Fruit fly (Drosophila melanogaster): ENCODE measurements around the gene dj.

dj gene

DNA sequence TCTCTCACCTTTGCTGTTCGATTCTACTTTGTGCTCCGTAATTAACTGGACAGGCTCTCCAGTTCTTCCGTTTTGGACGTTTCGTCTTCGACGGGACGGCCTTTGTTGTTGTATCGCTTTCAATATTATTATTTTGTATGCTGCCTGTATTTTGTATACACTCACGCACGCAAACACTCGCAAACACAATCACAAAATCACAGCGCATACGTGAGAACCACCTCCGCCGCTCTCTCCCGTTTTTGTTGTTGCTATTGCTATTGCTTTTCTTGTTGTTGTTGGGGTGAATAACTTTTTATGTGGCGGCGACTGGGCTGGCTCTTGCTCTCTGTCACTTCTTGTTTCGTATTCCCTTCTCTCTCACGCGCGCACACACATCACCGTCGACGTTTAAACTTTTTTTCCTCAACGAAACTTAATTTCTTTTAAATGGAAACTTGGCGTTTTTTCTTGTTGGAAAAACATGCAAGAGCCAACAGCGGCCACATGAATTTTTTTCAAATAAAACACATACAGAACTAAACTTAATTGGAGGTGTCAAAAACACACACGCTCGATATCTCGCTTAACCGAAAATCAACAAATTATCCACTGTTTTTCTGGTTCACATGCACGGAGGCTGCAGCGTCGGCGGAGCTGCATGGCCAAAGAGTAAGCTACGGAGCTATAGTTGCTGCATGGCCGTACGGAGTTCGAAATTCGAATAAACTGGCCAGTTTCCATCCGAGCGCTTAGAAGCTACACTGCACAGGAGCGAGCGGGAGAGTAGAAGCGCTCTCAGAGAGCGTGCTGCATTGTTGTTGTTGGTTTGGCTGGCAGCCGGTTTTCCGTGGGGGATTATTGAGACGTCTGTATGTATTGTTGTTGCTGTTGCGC, 48.8 kb downstream of the dj start:
- TF ChIP-seq Mes4 (GFP tag; optimal IDR thresholded peaks at IDR 0.05) (peak; percentile 45), nmo (GFP tag; optimal IDR thresholded peaks at IDR 0.05) (peak; percentile 26), CG4617 (GFP tag; optimal IDR thresholded peaks at IDR 0.05; ENCODE audit: borderline replicate concordance) (no peak), Six4 (GFP tag; optimal IDR thresholded peaks at IDR 0.05) (no peak), nom (GFP tag; optimal IDR thresholded peaks at IDR 0.05) (no peak), CG13624 (GFP tag; optimal IDR thresholded peaks at IDR 0.05) (no peak), D19A (tag; optimal IDR thresholded peaks at IDR 0.05) (peak; percentile 51), gro (GFP tag; optimal IDR thresholded peaks at IDR 0.05) (peak; percentile 36), Jarid2 (GFP tag; optimal IDR thresholded peaks at IDR 0.05) (peak; percentile 52), cg (GFP tag; optimal IDR thresholded peaks at IDR 0.05) (peak; percentile 78), CG2678 (tag; optimal IDR thresholded peaks at IDR 0.05) (peak; percentile 27), seq (GFP tag; IDR thresholded peaks at IDR 0.05) (no peak), Ravus (GFP tag; IDR thresholded peaks at IDR 0.05) (no peak), MBD-R2 (GFP tag; IDR thresholded peaks at IDR 0.05) (no peak), BtbVII (GFP tag; optimal IDR thresholded peaks at IDR 0.05) (peak; percentile 27), toy (GFP tag; IDR thresholded peaks at IDR 0.05) (no peak), Adf1 (GFP tag; IDR thresholded peaks at IDR 0.05) (no peak), CG2120 (GFP tag; optimal IDR thresholded peaks at IDR 0.05) (peak; percentile 17), ATbp (GFP tag; optimal IDR thresholded peaks at IDR 0.05) (peak; percentile 45), CG18599 (GFP tag; optimal IDR thresholded peaks at IDR 0.05) (peak; percentile 15), Neu2 (GFP tag; optimal IDR thresholded peaks at IDR 0.05; ENCODE audit: borderline replicate concordance) (no peak), kni (GFP tag; optimal IDR thresholded peaks at IDR 0.05) (peak; percentile 38), MTF-1 (GFP tag; optimal IDR thresholded peaks at IDR 0.05; ENCODE audit: borderline replicate concordance) (peak; percentile 27), CG8924 (tag; optimal IDR thresholded peaks at IDR 0.05) (peak; percentile 67), Trl (optimal IDR thresholded peaks at IDR 0.05) (peak; percentile 83 to 97), Trl (GFP tag; optimal IDR thresholded peaks at IDR 0.05) (peak; percentile 39), mam (GFP tag; optimal IDR thresholded peaks at IDR 0.05) (peak; percentile 12), kay (GFP tag; optimal IDR thresholded peaks at IDR 0.05) (peak; percentile 22), oc (tag; optimal IDR thresholded peaks at IDR 0.05) (peak; percentile 10), CG18262 (tag; optimal IDR thresholded peaks at IDR 0.05) (peak; percentile 39), Ssrp (tag; optimal IDR thresholded peaks at IDR 0.05) (peak; percentile 45), CG7839 (tag; optimal IDR thresholded peaks at IDR 0.05) (peak; percentile 26), vfl (GFP tag; optimal IDR thresholded peaks at IDR 0.05) (peak; percentile 12), CG10274 (GFP tag; optimal IDR thresholded peaks at IDR 0.05) (peak; percentile 88), CG1647 (GFP tag; optimal IDR thresholded peaks at IDR 0.05) (peak; percentile 19), CG11456 (GFP tag; IDR thresholded peaks at IDR 0.05) (no peak), CHES-1-like (GFP tag; optimal IDR thresholded peaks at IDR 0.05) (no peak), Pdp1 (GFP tag; optimal IDR thresholded peaks at IDR 0.05) (peak in 1 of 2 experiments; percentile 35), CG7786 (GFP tag; optimal IDR thresholded peaks at IDR 0.05) (peak; percentile 33), grau (tag; optimal IDR thresholded peaks at IDR 0.05) (peak; percentile 3), gem (tag; optimal IDR thresholded peaks at IDR 0.05) (peak; percentile 32), CG12769 (tag; optimal IDR thresholded peaks at IDR 0.05) (peak; percentile 56), yki (optimal IDR thresholded peaks at IDR 0.05) (peak; percentile 96), CG2712 (tag; optimal IDR thresholded peaks at IDR 0.05) (peak; percentile 15), slbo (GFP tag; IDR thresholded peaks at IDR 0.05) (no peak), Awh (GFP tag; IDR thresholded peaks at IDR 0.05) (no peak), bab2 (GFP tag; optimal IDR thresholded peaks at IDR 0.05) (peak; percentile 23), Med (GFP tag) (peak; percentile 74), CG5180 (GFP tag; optimal IDR thresholded peaks at IDR 0.05) (no peak)
